Worm (Caenorhabditis elegans): Measurements from ENCODE around the gene abf-3.
"Not testable (repeated sequence)": the region's sequence is repeated elsewhere in the genome, so short reads cannot be mapped to it uniquely, and the experiment has no call there.

- not testable (repeated sequence) for TF ChIP-seq elt-2 (tag; optimal IDR thresholded peaks at IDR 0.05); hmg-11 (tag; optimal IDR thresholded peaks at IDR 0.05); nhr-11 (tag; optimal IDR thresholded peaks at IDR 0.05); ZK546.5 (tag; optimal IDR thresholded peaks at IDR 0.05); elt-1 (tag; optimal IDR thresholded peaks at IDR 0.05); nhr-77 (tag; optimal IDR thresholded peaks at IDR 0.05); unc-62 (GFP tag; optimal IDR thresholded peaks at IDR 0.05); R02D3.7 (tag; optimal IDR thresholded peaks at IDR 0.05); nhr-43 (tag; optimal IDR thresholded peaks at IDR 0.05; ENCODE audit: poor library complexity, severe bottlenecking); pha-4 (tag; optimal IDR thresholded peaks at IDR 0.05); pqm-1 (tag; optimal IDR thresholded peaks at IDR 0.05); elt-3 (tag; optimal IDR thresholded peaks at IDR 0.05); ama-1 (optimal IDR thresholded peaks at IDR 0.05); jun-1 (tag; optimal IDR thresholded peaks at IDR 0.05)
Measured at ce11 chrV:15803079-15803478, 14.6 kb downstream of the abf-3 start, which contains the start of gene srd-27.

Measured in whole organism, L3 larva.